Worm (Caenorhabditis elegans) whole organism, L2 larva: Measurements from ENCODE around the gene Y73F8A.35.

Experiments
- elt-1 ChIP-seq: fragments of 150-350 bp; optimal IDR thresholded peaks from 2 replicates; lab custom pipeline; 2014; ENCODE audit warnings: missing biosample characterization, missing genetic modification characterization
- lin-39 ChIP-seq: fragments of 150-350 bp; optimal IDR thresholded peaks from 2 replicates; lab custom pipeline; 2014; ENCODE audit warnings: missing biosample characterization, missing genetic modification reagents, missing genetic modification characterization
- nhr-6 ChIP-seq: fragments of 150-350 bp; optimal IDR thresholded peaks from 2 replicates; lab custom pipeline; 2014; ENCODE audit warnings: missing biosample characterization, missing genetic modification characterization

DNA sequence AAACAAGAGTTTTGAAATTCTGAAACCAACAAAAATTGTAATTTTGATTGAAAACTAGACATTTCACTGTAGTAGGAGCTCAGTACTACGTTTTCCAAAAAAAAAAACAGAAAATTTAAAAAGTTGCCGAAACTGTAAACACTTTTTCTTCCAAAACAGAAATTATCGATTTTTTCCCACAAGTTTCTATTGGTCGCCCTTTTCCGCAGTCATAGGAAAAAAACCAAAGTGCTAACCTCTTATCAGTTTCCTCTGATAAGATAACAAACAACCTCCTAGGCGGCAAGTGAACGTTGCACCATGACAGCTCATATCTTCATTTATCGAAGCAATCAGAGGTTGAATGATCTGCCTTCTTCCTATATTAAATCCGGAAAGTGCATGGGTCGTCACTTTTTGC, 19.3 kb upstream of the Y73F8A.35 start:
- no peak for TF ChIP-seq elt-1
- no peak for TF ChIP-seq nhr-6 (tag; lab: Kevin White, UChicago)
- no peak for TF ChIP-seq lin-39 (tag; lab: Kevin White, UChicago)
